Fruit fly (Drosophila melanogaster) whole organism, embryonic: ENCODE data around the gene Rpp14a.

Experiments
- CG11723 ChIP-seq: fragments of 200-800 bp; sonication (Bioruptor generic); optimal IDR thresholded peaks from 2 replicates; lab custom pipeline; 2017; ENCODE audit warnings: missing biosample characterization, mild to moderate bottlenecking, missing genetic modification characterization
- CG15514 ChIP-seq: fragments of 200-800 bp; sonication (Bioruptor generic); optimal IDR thresholded peaks from 3 replicates; lab custom pipeline; 2017; ENCODE audit warnings: missing biosample characterization, missing genetic modification characterization, mild to moderate bottlenecking, moderate library complexity, missing genetic modification reagents
- Doc3 ChIP-seq: fragments of 200-800 bp; sonication (Bioruptor generic); IDR thresholded peaks from 3 replicates; pipeline ENCODE4 v1.3.6; 2022; ENCODE audit warnings: missing biosample characterization, missing genetic modification characterization; ENCODE audit not compliant: partially characterized antibody
- Poxn ChIP-seq: fragments of 200-800 bp; sonication (Bioruptor generic); IDR thresholded peaks from 2 replicates; pipeline ENCODE4 v1.3.6; 2022; ENCODE audit warnings: missing biosample characterization, missing genetic modification characterization
- bsh ChIP-seq, 2 experiments: fragments of 200-800 bp; sonication (Bioruptor generic); optimal IDR thresholded peaks; 2 replicates each; lab custom pipeline; 2017 to 2018; ENCODE audit warnings: mild to moderate bottlenecking in 2 of 2, missing biosample characterization in 2 of 2, missing genetic modification characterization in 2 of 2, moderate library complexity in 1 of 2
- nerfin-1 ChIP-seq: fragments of 200-800 bp; sonication (Bioruptor generic); optimal IDR thresholded peaks from 3 replicates; lab custom pipeline; 2019; ENCODE audit warnings: missing biosample characterization, mild to moderate bottlenecking, missing genetic modification characterization, moderate library complexity
- psq ChIP-seq: fragments of 200-800 bp; sonication (Bioruptor generic); optimal IDR thresholded peaks from 2 replicates; lab custom pipeline; 2017; ENCODE audit warnings: missing biosample characterization, missing genetic modification characterization
- stwl ChIP-seq: fragments of 200-800 bp; sonication (Bioruptor generic); optimal IDR thresholded peaks from 3 replicates; lab custom pipeline; 2018; ENCODE audit warnings: missing biosample characterization, mild to moderate bottlenecking, missing genetic modification characterization, moderate library complexity
- unc-4 ChIP-seq: fragments of 200-800 bp; sonication (Bioruptor generic); IDR thresholded peaks from 2 replicates; pipeline ENCODE4 v1.3.6; 2022; ENCODE audit warnings: missing biosample characterization, missing genetic modification characterization; ENCODE audit not compliant: partially characterized antibody

- TF ChIP-seq CG11723 (GFP tag; lab: Kevin White, UChicago) (no peak), Poxn (GFP tag; lab: Robert Waterston, UW) (no peak), stwl (tag; lab: Kevin White, UChicago) (no peak), CG15514 (no peak), bsh (GFP tag; optimal IDR thresholded peaks at IDR 0.05; lab: Kevin White, UChicago) (peak in 1 of 2 experiments; percentile 58), unc-4 (GFP tag; lab: Robert Waterston, UW) (no peak), nerfin-1 (tag; lab: Kevin White, UChicago) (no peak), Doc3 (no peak), psq (GFP tag; lab: Kevin White, UChicago) (no peak)
Observed at dm6 chr3R:30095855-30096254, 39.2 kb downstream of the Rpp14a start.
